Worm (Caenorhabditis elegans): ENCODE measurements around the gene srbc-60.

DNA sequence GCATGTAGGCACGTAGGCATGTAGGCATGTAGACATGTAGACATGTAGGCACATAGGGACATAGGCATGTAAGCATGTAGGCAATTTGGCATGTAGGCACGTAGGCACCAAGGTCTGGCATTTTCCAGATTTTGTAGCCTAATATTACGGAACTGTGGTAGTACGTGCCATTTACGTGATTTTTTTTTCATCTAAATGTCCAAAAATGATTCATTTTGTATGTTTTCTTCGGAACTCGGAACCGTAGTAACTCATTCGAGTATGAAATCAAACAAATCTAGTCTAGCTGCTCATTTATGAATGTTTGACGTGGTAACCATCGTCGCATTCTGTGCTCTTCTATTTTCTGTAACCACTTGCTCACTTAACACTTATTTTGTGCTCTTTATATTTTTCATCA lies 1.8 kb upstream of the srbc-60 start, which contains the start of gene srbc-59:
- TF ChIP-seq sea-1 (GFP tag; conservative IDR thresholded peaks at IDR 0.05) = no peak
- no peak for TF ChIP-seq F13C5.2 (tag; optimal IDR thresholded peaks at IDR 0.05)
- TF ChIP-seq hmbx-1 (tag; optimal IDR thresholded peaks at IDR 0.05) = no peak
- no peak for TF ChIP-seq aly-1 (tag; optimal IDR thresholded peaks at IDR 0.05)
- no peak for TF ChIP-seq flt-1 (GFP tag; IDR thresholded peaks at IDR 0.05)
- TF ChIP-seq ceh-13 (GFP tag; optimal IDR thresholded peaks at IDR 0.05) = no peak
- no peak for TF ChIP-seq ama-1 (optimal IDR thresholded peaks at IDR 0.05)
- TF ChIP-seq tbx-37 (GFP tag; conservative IDR thresholded peaks at IDR 0.05) = no peak
- no peak for TF ChIP-seq scrt-1 (GFP tag; IDR thresholded peaks at IDR 0.05)
- TF ChIP-seq pes-1 (GFP tag; IDR thresholded peaks at IDR 0.05) = no peak
- TF ChIP-seq hmg-4 (GFP tag; optimal IDR thresholded peaks at IDR 0.05) = no peak
- no peak for TF ChIP-seq hnd-1 (tag; optimal IDR thresholded peaks at IDR 0.05)
